Worm (Caenorhabditis elegans) whole organism, young adult: ENCODE data around the gene T16H12.9.

ENCODE experiments used
- B0019.2 ChIP-seq: fragments of 200-800 bp; sonication (Bioruptor generic); conservative IDR thresholded peaks from 2 replicates; pipeline ENCODE4 v1.3.6; 2022; ENCODE audit warnings: missing genetic modification reagents, missing genetic modification characterization, missing compliant biosample characterization
- B0261.1 ChIP-seq: sonication (generic microtip); optimal IDR thresholded peaks from 2 replicates; lab custom pipeline; 2016; ENCODE audit warnings: mild to moderate bottlenecking, missing genetic modification characterization, moderate library complexity, missing compliant biosample characterization
- C06A6.2 ChIP-seq: fragments of 200-800 bp; sonication (Bioruptor generic); conservative IDR thresholded peaks from 2 replicates; pipeline ENCODE4 v1.3.6; 2022; ENCODE audit warnings: missing genetic modification characterization, missing compliant biosample characterization
- C17E4.6 ChIP-seq: fragments of 200-800 bp; sonication (Bioruptor generic); IDR thresholded peaks from 2 replicates; pipeline ENCODE4 v1.3.6; 2022; ENCODE audit warnings: missing genetic modification reagents, missing genetic modification characterization, missing compliant biosample characterization
- F33H1.4 ChIP-seq: fragments of 200-800 bp; sonication (Bioruptor generic); IDR thresholded peaks from 2 replicates; pipeline ENCODE4 v1.3.6; 2022; ENCODE audit warnings: missing genetic modification reagents, missing genetic modification characterization, missing compliant biosample characterization
- F39B2.1 ChIP-seq: fragments of 200-800 bp; sonication (Bioruptor generic); IDR thresholded peaks from 2 replicates; pipeline ENCODE4 v1.3.6; 2022; ENCODE audit warnings: missing genetic modification reagents, missing genetic modification characterization, missing compliant biosample characterization
- F57A8.1 ChIP-seq: fragments of 200-800 bp; sonication (Bioruptor generic); optimal IDR thresholded peaks from 2 replicates; lab custom pipeline; 2018; ENCODE audit warnings: mild to moderate bottlenecking, missing genetic modification characterization, moderate library complexity, missing compliant biosample characterization
- Y53F4B.3 ChIP-seq: fragments of 200-800 bp; sonication (Bioruptor generic); IDR thresholded peaks from 2 replicates; pipeline ENCODE4 v1.3.6; 2022; ENCODE audit warnings: missing genetic modification reagents, missing genetic modification characterization, missing compliant biosample characterization
- Y53G8AR.9 ChIP-seq: fragments of 200-800 bp; sonication (Bioruptor generic); conservative IDR thresholded peaks from 2 replicates; pipeline ENCODE4 v1.3.6; 2022; ENCODE audit warnings: missing genetic modification reagents, missing genetic modification characterization, missing compliant biosample characterization
- Y56A3A.18 ChIP-seq: fragments of 200-800 bp; sonication (Bioruptor generic); IDR thresholded peaks from 2 replicates; pipeline ENCODE4 v1.3.6; 2022; ENCODE audit warnings: missing genetic modification reagents, missing genetic modification characterization, missing compliant biosample characterization
- Y79H2A.3 ChIP-seq: fragments of 200-800 bp; sonication (Bioruptor generic); conservative IDR thresholded peaks from 2 replicates; pipeline ENCODE4 v1.3.6; 2022; ENCODE audit warnings: missing genetic modification reagents, missing genetic modification characterization, missing compliant biosample characterization
- akir-1 ChIP-seq: fragments of 200-800 bp; sonication (Bioruptor generic); optimal IDR thresholded peaks from 2 replicates; lab custom pipeline; 2018; ENCODE audit warnings: mild to moderate bottlenecking, missing genetic modification characterization, moderate library complexity, missing compliant biosample characterization
- aptf-3 ChIP-seq: fragments of 200-800 bp; sonication (Bioruptor generic); IDR thresholded peaks from 2 replicates; pipeline ENCODE4 v1.3.6; 2022; ENCODE audit warnings: missing genetic modification characterization, missing compliant biosample characterization
- atf-7 ChIP-seq: sonication (generic microtip); optimal IDR thresholded peaks from 2 replicates; lab custom pipeline; 2017; ENCODE audit warnings: mild to moderate bottlenecking, missing genetic modification characterization, missing compliant biosample characterization
- athp-1 ChIP-seq: sonication (generic microtip); optimal IDR thresholded peaks from 2 replicates; lab custom pipeline; 2017; ENCODE audit warnings: mild to moderate bottlenecking, missing genetic modification characterization, missing compliant biosample characterization
- attf-5 ChIP-seq: fragments of 200-800 bp; sonication (Bioruptor generic); optimal IDR thresholded peaks from 2 replicates; lab custom pipeline; 2018; ENCODE audit warnings: mild to moderate bottlenecking, missing genetic modification characterization, missing compliant biosample characterization
- attf-6 ChIP-seq: fragments of 200-800 bp; sonication (Bioruptor generic); IDR thresholded peaks from 2 replicates; pipeline ENCODE4 v1.3.6; 2022; ENCODE audit warnings: missing genetic modification reagents, missing genetic modification characterization, missing compliant biosample characterization
- bed-1 ChIP-seq: fragments of 200-800 bp; sonication (Bioruptor generic); IDR thresholded peaks from 2 replicates; pipeline ENCODE4 v1.3.6; 2022; ENCODE audit warnings: missing genetic modification reagents, missing genetic modification characterization, missing compliant biosample characterization
- cebp-1 ChIP-seq, 2 experiments: fragments of 200-800 bp in 1 of 2; sonication (Bioruptor generic) in 1 of 2; sonication (generic microtip) in 1 of 2; IDR thresholded peaks in 1 of 2; optimal IDR thresholded peaks in 1 of 2; 2 replicates each; pipeline versions ENCODE4 v1.3.6 to Lab custom; 2017 to 2022; ENCODE audit warnings: missing compliant biosample characterization in 2 of 2, missing genetic modification characterization in 2 of 2, mild to moderate bottlenecking in 1 of 2, missing genetic modification reagents in 1 of 2, moderate library complexity in 1 of 2
- ceh-40 ChIP-seq: fragments of 200-800 bp; sonication (Bioruptor generic); IDR thresholded peaks from 2 replicates; pipeline ENCODE4 v1.3.6; 2022; ENCODE audit warnings: missing genetic modification characterization, missing compliant biosample characterization
- chd-7 ChIP-seq: sonication (generic microtip); optimal IDR thresholded peaks from 2 replicates; lab custom pipeline; 2016; ENCODE audit warnings: mild to moderate bottlenecking, missing genetic modification characterization, moderate library complexity, missing compliant biosample characterization
- dox-1 ChIP-seq: fragments of 200-800 bp; sonication (Bioruptor generic); IDR thresholded peaks from 2 replicates; pipeline ENCODE4 v1.3.6; 2022; ENCODE audit warnings: missing genetic modification reagents, missing genetic modification characterization, missing compliant biosample characterization
- egl-18 ChIP-seq: fragments of 200-800 bp; sonication (Bioruptor generic); IDR thresholded peaks from 2 replicates; pipeline ENCODE4 v1.3.6; 2022; ENCODE audit warnings: missing genetic modification reagents, missing genetic modification characterization, missing compliant biosample characterization
- ekl-4 ChIP-seq: fragments of 200-800 bp; sonication (Bioruptor generic); IDR thresholded peaks from 2 replicates; pipeline ENCODE4 v1.3.6; 2022; ENCODE audit warnings: missing genetic modification reagents, missing genetic modification characterization, missing compliant biosample characterization
- ets-4 ChIP-seq: fragments of 200-800 bp; sonication (Bioruptor generic); optimal IDR thresholded peaks from 2 replicates; lab custom pipeline; 2018; ENCODE audit warnings: mild to moderate bottlenecking, missing genetic modification characterization, missing compliant biosample characterization
- fkh-3 ChIP-seq: sonication (generic microtip); optimal IDR thresholded peaks from 2 replicates; lab custom pipeline; 2016; ENCODE audit warnings: mild to moderate bottlenecking, missing genetic modification characterization, missing compliant biosample characterization
- him-1 ChIP-seq: sonication (generic microtip); optimal IDR thresholded peaks from 2 replicates; lab custom pipeline; 2016; ENCODE audit warnings: missing genotype, missing genetic modification reagents, missing genetic modification characterization, missing compliant biosample characterization
- hmg-1.2 ChIP-seq: fragments of 200-800 bp; sonication (Bioruptor generic); IDR thresholded peaks from 2 replicates; pipeline ENCODE4 v1.3.6; 2022; ENCODE audit warnings: missing genetic modification reagents, missing genetic modification characterization, missing compliant biosample characterization
- let-526 ChIP-seq: fragments of 200-800 bp; sonication (Bioruptor generic); IDR thresholded peaks from 2 replicates; pipeline ENCODE4 v1.3.6; 2022; ENCODE audit warnings: missing genetic modification reagents, missing genetic modification characterization, missing compliant biosample characterization
- lin-40 ChIP-seq: sonication (generic microtip); optimal IDR thresholded peaks from 2 replicates; lab custom pipeline; 2016; ENCODE audit warnings: missing genetic modification characterization, mild to moderate bottlenecking, missing compliant biosample characterization, missing genotype, missing genetic modification reagents
- lir-1 ChIP-seq: fragments of 200-800 bp; sonication (Bioruptor generic); conservative IDR thresholded peaks from 2 replicates; pipeline ENCODE4 v1.3.6; 2022; ENCODE audit warnings: missing genetic modification reagents, missing genetic modification characterization, missing compliant biosample characterization
- lsy-27 ChIP-seq: sonication (generic microtip); optimal IDR thresholded peaks from 2 replicates; lab custom pipeline; 2017; ENCODE audit warnings: missing genetic modification characterization, mild to moderate bottlenecking, missing compliant biosample characterization, antibody characterized with exemption, missing genotype, borderline replicate concordance; ENCODE audit not compliant: insufficient read depth
- madf-10 ChIP-seq: sonication (generic microtip); optimal IDR thresholded peaks from 2 replicates; lab custom pipeline; 2016; ENCODE audit warnings: mild to moderate bottlenecking, missing genetic modification characterization, missing compliant biosample characterization
- mes-4 ChIP-seq: sonication (generic microtip); optimal IDR thresholded peaks from 2 replicates; lab custom pipeline; 2016; ENCODE audit warnings: missing genotype, missing genetic modification characterization, missing compliant biosample characterization
- mxl-1 ChIP-seq: sonication (generic microtip); optimal IDR thresholded peaks from 2 replicates; lab custom pipeline; 2016; ENCODE audit warnings: missing genetic modification characterization, missing compliant biosample characterization
- nfyb-1 ChIP-seq: fragments of 200-800 bp; sonication (Bioruptor generic); IDR thresholded peaks from 2 replicates; pipeline ENCODE4 v1.3.6; 2022; ENCODE audit warnings: missing genetic modification reagents, missing genetic modification characterization, missing compliant biosample characterization
- nhr-80 ChIP-seq: sonication (generic microtip); optimal IDR thresholded peaks from 2 replicates; lab custom pipeline; 2016; ENCODE audit warnings: missing genetic modification characterization, missing compliant biosample characterization
- nhr-90 ChIP-seq: sonication (generic microtip); optimal IDR thresholded peaks from 2 replicates; lab custom pipeline; 2016; ENCODE audit warnings: missing genotype, mild to moderate bottlenecking, missing genetic modification characterization, missing compliant biosample characterization
- pha-4 ChIP-seq: fragments of 150-350 bp; sonication (generic microtip); optimal IDR thresholded peaks from 2 replicates; lab custom pipeline; 2014; ENCODE audit warnings: missing biosample characterization, missing genetic modification reagents, missing genetic modification characterization
- rcor-1 ChIP-seq: fragments of 200-800 bp; sonication (Bioruptor generic); IDR thresholded peaks from 2 replicates; pipeline ENCODE4 v1.3.6; 2022; ENCODE audit warnings: missing genetic modification reagents, missing genetic modification characterization, missing compliant biosample characterization
- rec-8 ChIP-seq, 2 experiments: sonication (generic microtip); optimal IDR thresholded peaks; 2 replicates each; lab custom pipeline; 2016; ENCODE audit warnings: mild to moderate bottlenecking in 2 of 2, missing genetic modification characterization in 2 of 2, missing genetic modification reagents in 2 of 2, missing genotype in 2 of 2, missing biosample characterization in 1 of 2, missing compliant biosample characterization in 1 of 2, moderate library complexity in 1 of 2
- sea-2 ChIP-seq: fragments of 200-800 bp; sonication (Bioruptor generic); IDR thresholded peaks from 2 replicates; pipeline ENCODE4 v1.3.6; 2022; ENCODE audit warnings: missing genetic modification characterization, missing compliant biosample characterization
- somi-1 ChIP-seq: fragments of 200-800 bp; sonication (Bioruptor generic); optimal IDR thresholded peaks from 2 replicates; lab custom pipeline; 2018; ENCODE audit warnings: mild to moderate bottlenecking, missing genetic modification characterization, missing compliant biosample characterization
- tlf-1 ChIP-seq: fragments of 200-800 bp; sonication (Bioruptor generic); optimal IDR thresholded peaks from 2 replicates; lab custom pipeline; 2018; ENCODE audit warnings: mild to moderate bottlenecking, missing genetic modification characterization, missing compliant biosample characterization
- zfh-2 ChIP-seq: fragments of 200-800 bp; sonication (Bioruptor generic); conservative IDR thresholded peaks from 2 replicates; pipeline ENCODE4 v1.3.6; 2022; ENCODE audit warnings: missing genetic modification reagents, missing genetic modification characterization, missing compliant biosample characterization
- ztf-18 ChIP-seq: sonication (generic microtip); optimal IDR thresholded peaks from 2 replicates; lab custom pipeline; 2016; ENCODE audit warnings: missing genotype, mild to moderate bottlenecking, missing genetic modification characterization, missing compliant biosample characterization
- ztf-26 ChIP-seq: sonication (generic microtip); optimal IDR thresholded peaks from 2 replicates; lab custom pipeline; 2017; ENCODE audit warnings: missing genetic modification characterization, missing compliant biosample characterization
- ztf-28 ChIP-seq: fragments of 200-800 bp; sonication (Bioruptor generic); IDR thresholded peaks from 2 replicates; pipeline ENCODE4 v1.3.6; 2022; ENCODE audit warnings: missing genetic modification reagents, missing genetic modification characterization, missing compliant biosample characterization

The T16H12.9 gene

DNA sequence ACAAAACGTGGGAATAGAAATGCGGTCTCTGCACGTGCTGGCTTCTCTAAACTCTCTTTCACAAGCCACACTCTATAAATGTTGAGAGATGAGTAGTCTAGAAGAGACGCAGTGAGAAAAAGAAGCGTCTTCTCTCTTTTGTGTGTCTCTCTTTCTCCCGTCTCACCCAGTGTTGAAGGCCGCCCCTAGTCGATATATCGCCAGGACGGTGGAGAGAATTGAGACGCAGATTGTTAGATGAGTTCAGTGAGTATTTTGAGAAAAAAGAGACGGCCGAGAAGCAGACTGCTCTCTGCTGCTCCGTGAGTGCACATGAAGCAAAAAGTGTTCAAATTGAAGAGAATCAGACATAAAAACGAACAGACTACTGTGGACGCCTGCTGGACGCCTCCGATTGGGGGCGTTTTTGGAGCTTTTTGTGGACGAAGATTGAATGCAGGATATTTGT lies 12.5 kb upstream of the T16H12.9 start:
- TF ChIP-seq tlf-1 (GFP tag; lab: Kevin White, UChicago), result peak; percentile 56
- no peak for TF ChIP-seq C17E4.6 (GFP tag; lab: Robert Waterston, UW)
- no peak for TF ChIP-seq Y79H2A.3
- TF ChIP-seq ztf-28 (GFP tag; lab: Robert Waterston, UW), result 0 out of 2 replicates have a peak, but pooled peaks have one; percentile 13
- TF ChIP-seq lin-40 (tag; lab: Kevin White, UChicago), result peak; percentile 90
- no peak for TF ChIP-seq Y53F4B.3 (GFP tag; lab: Robert Waterston, UW)
- peak; percentile 71 for TF ChIP-seq somi-1 (GFP tag; lab: Kevin White, UChicago)
- peak; percentile 95 for TF ChIP-seq zfh-2 (GFP tag; lab: Robert Waterston, UW)
- 0 out of 2 replicates have a peak, but pooled peaks have one; percentile 27 for TF ChIP-seq rcor-1 (GFP tag; lab: Robert Waterston, UW)
- peak; percentile 95 for TF ChIP-seq attf-5
- peak; percentile 5 for TF ChIP-seq nhr-90 (tag; lab: Kevin White, UChicago)
- TF ChIP-seq ztf-26 (tag; lab: Kevin White, UChicago), result peak; percentile 59
- peak; percentile 79 for TF ChIP-seq chd-7 (tag; lab: Kevin White, UChicago)
- TF ChIP-seq ceh-40, result no peak
- no peak for TF ChIP-seq aptf-3
- peak; percentile 91 for TF ChIP-seq nfyb-1 (GFP tag; lab: Robert Waterston, UW)
- TF ChIP-seq lsy-27 (tag; lab: Kevin White, UChicago), result no peak
- TF ChIP-seq nhr-80 (tag; lab: Kevin White, UChicago), result peak; percentile 78
- TF ChIP-seq pha-4, result peak; percentile 7
- no peak for TF ChIP-seq mes-4 (tag; lab: Kevin White, UChicago)
- TF ChIP-seq egl-18 (GFP tag; lab: Robert Waterston, UW), result no peak
- TF ChIP-seq fkh-3, result no peak
- TF ChIP-seq atf-7, result peak; percentile 63
- no peak for TF ChIP-seq F57A8.1
- TF ChIP-seq dox-1 (GFP tag; lab: Robert Waterston, UW), result peak; percentile 78
- TF ChIP-seq attf-6 (GFP tag; lab: Robert Waterston, UW), result no peak
- no peak for TF ChIP-seq sea-2 (GFP tag; lab: Robert Waterston, UW)
- TF ChIP-seq cebp-1 (GFP tag; IDR thresholded peaks at IDR 0.05; lab: Robert Waterston, UW), result peak; percentile 62
- peak; percentile 86 for TF ChIP-seq cebp-1 (tag; optimal IDR thresholded peaks at IDR 0.05; lab: Kevin White, UChicago)
- no peak for TF ChIP-seq F39B2.1 (GFP tag; lab: Robert Waterston, UW)
- TF ChIP-seq B0019.2 (GFP tag; lab: Robert Waterston, UW), result no peak
- no peak for TF ChIP-seq akir-1 (GFP tag; lab: Kevin White, UChicago)
- peak; percentile 63 for TF ChIP-seq ztf-18 (tag; lab: Kevin White, UChicago)
- peak; percentile 54 for TF ChIP-seq madf-10 (tag; lab: Kevin White, UChicago)
- TF ChIP-seq lir-1, result 0 out of 2 replicates have a peak, but pooled peaks have one; percentile 30
- peak; percentile 57 for TF ChIP-seq ets-4 (GFP tag; lab: Kevin White, UChicago)
- TF ChIP-seq F33H1.4, result no peak
- peak; percentile 94 for TF ChIP-seq hmg-1.2 (GFP tag; lab: Robert Waterston, UW)
- no peak for TF ChIP-seq him-1 (tag; lab: Kevin White, UChicago)
- no peak for TF ChIP-seq rec-8 (tag; optimal IDR thresholded peaks at IDR 0.05; lab: Kevin White, UChicago)
- TF ChIP-seq let-526 (GFP tag; lab: Robert Waterston, UW), result peak; percentile 27; the same call in 1 of the 2 replicates
- TF ChIP-seq B0261.1 (tag; lab: Kevin White, UChicago), result no peak
- TF ChIP-seq mxl-1 (tag; lab: Kevin White, UChicago), result no peak
- peak; percentile 84 for TF ChIP-seq athp-1 (tag; lab: Kevin White, UChicago)
- no peak for TF ChIP-seq Y56A3A.18 (GFP tag; lab: Robert Waterston, UW)
- peak; percentile 66; the same call in 1 of the 2 replicates for TF ChIP-seq C06A6.2
- TF ChIP-seq bed-1, result no peak
- TF ChIP-seq Y53G8AR.9 (GFP tag; lab: Robert Waterston, UW), result peak; percentile 60; the same call in 1 of the 2 replicates
- TF ChIP-seq ekl-4 (GFP tag; lab: Robert Waterston, UW), result peak; percentile 70
